Fruit fly (Drosophila melanogaster) whole organism: ENCODE measurements around the gene CG13058.

Experiments used
- pan ChIP-seq: fragments of >200 bp; optimal IDR thresholded peaks from 2 replicates; lab custom pipeline; 2017
- psq ChIP-seq: fragments of >200 bp; optimal IDR thresholded peaks from 2 replicates; lab custom pipeline; 2017
- usp ChIP-seq: fragments of >200 bp; optimal IDR thresholded peaks from 2 replicates; lab custom pipeline; 2017; ENCODE audit warnings: missing biosample characterization, missing genetic modification characterization, mixed read lengths

DNA sequence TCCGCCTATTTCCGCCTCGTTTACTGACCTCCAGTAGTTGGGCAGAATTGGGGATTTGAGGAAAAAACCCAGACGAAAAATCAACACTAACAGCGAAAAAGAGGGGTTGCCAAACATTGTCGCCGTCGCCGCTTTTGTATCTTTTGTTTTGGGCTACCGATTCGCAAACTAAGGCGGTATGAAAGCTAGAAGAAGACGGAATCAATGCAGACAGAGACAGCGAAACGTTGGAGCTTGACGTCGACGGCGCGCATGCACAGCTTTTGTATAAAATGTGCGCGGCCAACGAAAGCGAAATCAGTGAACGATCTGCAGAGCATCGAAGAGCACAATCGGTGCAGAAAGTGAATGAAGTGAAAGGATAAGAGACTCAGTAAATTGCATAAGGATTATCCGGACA, 10.1 kb downstream of the CG13058 start, which contains the start of gene CG4998:
- TF ChIP-seq usp (GFP tag; lab: Kevin White, UChicago) (no peak), pan (lab: Kevin White, UChicago) (no peak), psq (lab: Kevin White, UChicago) (no peak)
